Fruit fly (Drosophila melanogaster) whole organism, prepupa: Measurements from ENCODE around the gene CG6770.

Experiments used
- CG9139 ChIP-seq: fragments of 200-800 bp; sonication (Bioruptor generic); optimal IDR thresholded peaks from 3 replicates; lab custom pipeline; 2017; ENCODE audit warnings: missing biosample characterization, mild to moderate bottlenecking, missing genetic modification characterization
- Hr4 ChIP-seq: fragments of 200-800 bp; sonication (Bioruptor generic); optimal IDR thresholded peaks from 3 replicates; lab custom pipeline; 2016; ENCODE audit warnings: missing biosample characterization, missing genetic modification characterization
- Met ChIP-seq: fragments of 200-800 bp; sonication (Bioruptor generic); optimal IDR thresholded peaks from 3 replicates; lab custom pipeline; 2016; ENCODE audit warnings: missing biosample characterization, missing genetic modification characterization
- dac ChIP-seq: fragments of 200-800 bp; sonication (Bioruptor generic); optimal IDR thresholded peaks from 2 replicates; lab custom pipeline; 2017; ENCODE audit warnings: missing biosample characterization, mild to moderate bottlenecking, missing genetic modification characterization

- peak; percentile 57 for TF ChIP-seq dac (GFP tag; lab: Kevin White, UChicago)
- TF ChIP-seq CG9139 (GFP tag; lab: Kevin White, UChicago): peak; percentile 87
- TF ChIP-seq Hr4: peak; percentile 69
- peak; percentile 74 for TF ChIP-seq Met (GFP tag; lab: Kevin White, UChicago)
Measured at dm6 chr2L:12006397-12007330, 39.3 kb downstream of the CG6770 start.
